Fruit fly (Drosophila melanogaster) whole organism: ENCODE results near the gene PDCD-5.

Experiments used
- CG8478 ChIP-seq: fragments of >200 bp; optimal IDR thresholded peaks from 2 replicates; lab custom pipeline; 2018; ENCODE audit warnings: inconsistent platforms
- Dll ChIP-seq: fragments of >200 bp; optimal IDR thresholded peaks from 2 replicates; lab custom pipeline; 2017
- EcR ChIP-seq, 2 experiments: fragments of >200 bp; optimal IDR thresholded peaks; 2 replicates each; lab custom pipeline; 2017; ENCODE audit warnings: missing biosample characterization in 2 of 2, missing genetic modification characterization in 2 of 2, missing genetic modification reagents in 2 of 2
- pan ChIP-seq: fragments of >200 bp; optimal IDR thresholded peaks from 2 replicates; lab custom pipeline; 2017
- psq ChIP-seq: fragments of >200 bp; optimal IDR thresholded peaks from 2 replicates; lab custom pipeline; 2017
- usp ChIP-seq: fragments of >200 bp; optimal IDR thresholded peaks from 2 replicates; lab custom pipeline; 2017; ENCODE audit warnings: missing biosample characterization, missing genetic modification characterization, mixed read lengths

PDCD-5 gene

dm6 chr3L:16221800-16222199 lies 10.0 kb downstream of the PDCD-5 start:
- TF ChIP-seq pan (no peak), psq (no peak), EcR (GFP tag; optimal IDR thresholded peaks at IDR 0.05; lab: Kevin White, UChicago) (no peak), usp (no peak), Dll (no peak), CG8478 (lab: Kevin White, UChicago) (no peak)

- TF ChIP-seq Dll (no peak), pan (no peak), psq (no peak), usp (no peak), CG8478 (lab: Kevin White, UChicago) (no peak), EcR (GFP tag; optimal IDR thresholded peaks at IDR 0.05; lab: Kevin White, UChicago) (no peak)
These were observed 10.6 kb downstream of the PDCD-5 start for dm6 chr3L:16221278-16221677.

- TF ChIP-seq Dll = no peak
- no peak for TF ChIP-seq EcR (GFP tag; optimal IDR thresholded peaks at IDR 0.05; lab: Kevin White, UChicago)
- no peak for TF ChIP-seq psq
- TF ChIP-seq usp = no peak
- TF ChIP-seq CG8478 (lab: Kevin White, UChicago) = no peak
- no peak for TF ChIP-seq pan
These were observed 13.9 kb downstream of the PDCD-5 start for dm6 chr3L:16217935-16218334.

dm6 chr3L:16217203-16217602 lies 14.6 kb downstream of the PDCD-5 start, which contains the start of gene CG13073:
TSS of gene CG13073 (minus strand) at chr3L:16217303.
- TF ChIP-seq pan = no peak
- no peak for TF ChIP-seq usp
- no peak for TF ChIP-seq CG8478 (lab: Kevin White, UChicago)

dm6 chr3L:16215816-16216215 lies 16.0 kb downstream of the PDCD-5 start:
- TF ChIP-seq Dll (peak; percentile 52), pan (no peak)

dm6 chr3L:16215411-16215810 lies 16.4 kb downstream of the PDCD-5 start:
- TF ChIP-seq Dll = no peak
- TF ChIP-seq pan = no peak
- no peak for TF ChIP-seq CG8478 (lab: Kevin White, UChicago)
- TF ChIP-seq usp = no peak
- no peak for TF ChIP-seq EcR (GFP tag; optimal IDR thresholded peaks at IDR 0.05; lab: Kevin White, UChicago)
- no peak for TF ChIP-seq psq

- TF ChIP-seq usp (no peak), pan (no peak), psq (no peak), Dll (no peak), CG8478 (lab: Kevin White, UChicago) (no peak), EcR (GFP tag; optimal IDR thresholded peaks at IDR 0.05; lab: Kevin White, UChicago) (no peak)
These were observed 17.2 kb downstream of the PDCD-5 start for dm6 chr3L:16214533-16215207.

dm6 chr3L:16213201-16213600 lies 18.6 kb downstream of the PDCD-5 start:
- TF ChIP-seq EcR (GFP tag; optimal IDR thresholded peaks at IDR 0.05; lab: Kevin White, UChicago) = no peak
- TF ChIP-seq psq = no peak
- no peak for TF ChIP-seq usp
- no peak for TF ChIP-seq CG8478 (lab: Kevin White, UChicago)
- TF ChIP-seq Dll = no peak
- TF ChIP-seq pan = no peak

- TF ChIP-seq Dll = no peak
- TF ChIP-seq pan = peak; percentile 35
These were observed 19.9 kb downstream of the PDCD-5 start for dm6 chr3L:16211936-16212287.

dm6 chr3L:16211156-16211935 lies 20.5 kb downstream of the PDCD-5 start:
- TF ChIP-seq Dll (no peak), CG8478 (lab: Kevin White, UChicago) (no peak), EcR (GFP tag; optimal IDR thresholded peaks at IDR 0.05; lab: Kevin White, UChicago) (no peak), usp (no peak), pan (no peak), psq (no peak)

- TF ChIP-seq CG8478 (lab: Kevin White, UChicago) (no peak), pan (no peak), usp (no peak), EcR (GFP tag; optimal IDR thresholded peaks at IDR 0.05; lab: Kevin White, UChicago) (no peak), Dll (no peak), psq (no peak)
These were observed 22.2 kb downstream of the PDCD-5 start for dm6 chr3L:16209641-16210040.

- TF ChIP-seq EcR (GFP tag; optimal IDR thresholded peaks at IDR 0.05; lab: Kevin White, UChicago) (no peak), psq (no peak), Dll (no peak), usp (no peak), pan (no peak), CG8478 (lab: Kevin White, UChicago) (no peak)
These were observed 22.8 kb downstream of the PDCD-5 start for dm6 chr3L:16208839-16209612.
